Worm (Caenorhabditis elegans) whole organism, early embryonic: ENCODE measurements around the gene mtm-9.

ENCODE experiments used
- B0310.2 ChIP-seq: sonication (generic microtip); optimal IDR thresholded peaks from 2 replicates; lab custom pipeline; 2016; ENCODE audit warnings: mild to moderate bottlenecking, missing genetic modification characterization, missing compliant biosample characterization
- F13C5.2 ChIP-seq: sonication (generic microtip); optimal IDR thresholded peaks from 2 replicates; lab custom pipeline; 2017; ENCODE audit warnings: mild to moderate bottlenecking, missing genetic modification characterization, inconsistent platforms, missing compliant biosample characterization
- aly-1 ChIP-seq: sonication (generic microtip); optimal IDR thresholded peaks from 2 replicates; lab custom pipeline; 2016; ENCODE audit warnings: missing genetic modification characterization, missing compliant biosample characterization
- ama-1 ChIP-seq: fragments of 150-350 bp; optimal IDR thresholded peaks from 2 replicates; lab custom pipeline; 2014
- ceh-13 ChIP-seq: fragments of 200-800 bp; sonication (Bioruptor generic); optimal IDR thresholded peaks from 2 replicates; lab custom pipeline; 2018; ENCODE audit warnings: mild to moderate bottlenecking, missing genetic modification characterization, missing compliant biosample characterization
- ceh-36 ChIP-seq: sonication (generic microtip); optimal IDR thresholded peaks from 2 replicates; lab custom pipeline; 2016; ENCODE audit warnings: missing genetic modification characterization, inconsistent platforms, missing compliant biosample characterization
- ets-7 ChIP-seq: sonication (generic microtip); optimal IDR thresholded peaks from 2 replicates; lab custom pipeline; 2016; ENCODE audit warnings: missing genotype, missing genetic modification characterization, missing compliant biosample characterization
- flt-1 ChIP-seq: fragments of 200-800 bp; sonication (Bioruptor generic); IDR thresholded peaks from 2 replicates; pipeline ENCODE4 v1.3.6; 2022; ENCODE audit warnings: missing genetic modification characterization, missing compliant biosample characterization
- hmbx-1 ChIP-seq: sonication (generic microtip); optimal IDR thresholded peaks from 2 replicates; lab custom pipeline; 2016; ENCODE audit warnings: mild to moderate bottlenecking, missing genetic modification characterization, missing compliant biosample characterization
- hmg-4 ChIP-seq: fragments of 200-800 bp; sonication (Bioruptor generic); optimal IDR thresholded peaks from 2 replicates; lab custom pipeline; 2018; ENCODE audit warnings: mild to moderate bottlenecking, missing genetic modification characterization, missing compliant biosample characterization
- hnd-1 ChIP-seq: sonication (generic microtip); optimal IDR thresholded peaks from 2 replicates; lab custom pipeline; 2016; ENCODE audit warnings: missing genetic modification characterization, missing compliant biosample characterization
- pes-1 ChIP-seq: fragments of 200-800 bp; sonication (Bioruptor generic); IDR thresholded peaks from 2 replicates; pipeline ENCODE4 v1.3.6; 2022; ENCODE audit warnings: missing genetic modification reagents, missing genetic modification characterization, missing compliant biosample characterization
- scrt-1 ChIP-seq: fragments of 200-800 bp; sonication (Bioruptor generic); IDR thresholded peaks from 2 replicates; pipeline ENCODE4 v1.3.6; 2022; ENCODE audit warnings: missing genetic modification characterization, missing compliant biosample characterization
- sea-1 ChIP-seq: fragments of 200-800 bp; sonication (Bioruptor generic); conservative IDR thresholded peaks from 2 replicates; pipeline ENCODE4 v1.3.6; 2022; ENCODE audit warnings: missing genetic modification characterization, missing compliant biosample characterization
- tbx-11 ChIP-seq: fragments of 200-800 bp; sonication (Bioruptor generic); IDR thresholded peaks from 2 replicates; pipeline ENCODE4 v1.3.6; 2022; ENCODE audit warnings: missing genetic modification characterization, missing compliant biosample characterization
- tbx-37 ChIP-seq: fragments of 200-800 bp; sonication (Bioruptor generic); conservative IDR thresholded peaks from 2 replicates; pipeline ENCODE4 v1.3.6; 2022; ENCODE audit warnings: missing genetic modification reagents, missing genetic modification characterization, missing compliant biosample characterization
- tra-4 ChIP-seq: sonication (generic microtip); optimal IDR thresholded peaks from 2 replicates; lab custom pipeline; 2017; ENCODE audit warnings: missing genetic modification characterization, missing compliant biosample characterization

The mtm-9 gene

ce11 chrV:3760839-3761238 lies 17.5 kb downstream of the mtm-9 start, which contains the start of gene oac-55:
Gene oac-55, plus strand, starts transcription at chrV:3761139.
- TF ChIP-seq tbx-11 (GFP tag; lab: Robert Waterston, UW) = no peak
- no peak for TF ChIP-seq scrt-1
- TF ChIP-seq F13C5.2 (tag; lab: Kevin White, UChicago) = no peak
- no peak for TF ChIP-seq ceh-13
- TF ChIP-seq B0310.2 (tag; lab: Kevin White, UChicago) = no peak
- TF ChIP-seq ceh-36 (tag; lab: Kevin White, UChicago) = no peak

ce11 chrV:3761829-3762228 lies 18.5 kb downstream of the mtm-9 start:
- no peak for TF ChIP-seq ceh-36 (tag; lab: Kevin White, UChicago)
- TF ChIP-seq tra-4 (tag; lab: Kevin White, UChicago) = no peak
- no peak for TF ChIP-seq tbx-11 (GFP tag; lab: Robert Waterston, UW)
- no peak for TF ChIP-seq flt-1
- TF ChIP-seq aly-1 (tag; lab: Kevin White, UChicago) = no peak
- TF ChIP-seq B0310.2 (tag; lab: Kevin White, UChicago) = no peak
- no peak for TF ChIP-seq tbx-37 (GFP tag; lab: Robert Waterston, UW)
- no peak for TF ChIP-seq ceh-13
- no peak for TF ChIP-seq sea-1
- TF ChIP-seq hmbx-1 (tag; lab: Kevin White, UChicago) = no peak
- no peak for TF ChIP-seq hmg-4 (GFP tag; lab: Kevin White, UChicago)
- TF ChIP-seq hnd-1 (tag; lab: Kevin White, UChicago) = no peak
- TF ChIP-seq F13C5.2 (tag; lab: Kevin White, UChicago) = no peak
- TF ChIP-seq pes-1 (GFP tag; lab: Robert Waterston, UW) = no peak
- TF ChIP-seq ets-7 (tag; lab: Kevin White, UChicago) = no peak
- TF ChIP-seq ama-1 (lab: Kevin White, UChicago) = no peak
- no peak for TF ChIP-seq scrt-1

ce11 chrV:3766904-3767303 lies 23.5 kb downstream of the mtm-9 start, which contains the start of gene Y39H10A.1:
Gene Y39H10A.1, plus strand, starts transcription at chrV:3767204.
- TF ChIP-seq B0310.2 (tag; lab: Kevin White, UChicago) (no peak), ets-7 (tag; lab: Kevin White, UChicago) (no peak), hmbx-1 (tag; lab: Kevin White, UChicago) (no peak), hmg-4 (GFP tag; lab: Kevin White, UChicago) (no peak), aly-1 (tag; lab: Kevin White, UChicago) (no peak), tra-4 (tag; lab: Kevin White, UChicago) (no peak), F13C5.2 (tag; lab: Kevin White, UChicago) (no peak), tbx-11 (GFP tag; lab: Robert Waterston, UW) (no peak), scrt-1 (no peak), tbx-37 (GFP tag; lab: Robert Waterston, UW) (no peak), ceh-36 (tag; lab: Kevin White, UChicago) (no peak), hnd-1 (tag; lab: Kevin White, UChicago) (no peak), sea-1 (no peak), pes-1 (GFP tag; lab: Robert Waterston, UW) (no peak), flt-1 (no peak), ceh-13 (no peak)

- TF ChIP-seq hmbx-1 (tag; lab: Kevin White, UChicago) (no peak), tra-4 (tag; lab: Kevin White, UChicago) (no peak), aly-1 (tag; lab: Kevin White, UChicago) (no peak), ceh-36 (tag; lab: Kevin White, UChicago) (no peak)
Observed at ce11 chrV:3768270-3768669, 24.9 kb downstream of the mtm-9 start, which contains the start of gene R08E5.4. Gene R08E5.4, plus strand, starts transcription at chrV:3768570.

ce11 chrV:3771437-3772256 lies 28.3 kb downstream of the mtm-9 start, which contains the start of the genes R08E5.1 and rips-1:
Gene R08E5.1, minus strand, starts transcription at chrV:3771518.
Gene rips-1, plus strand, starts transcription at chrV:3772021.
- TF ChIP-seq hmbx-1 (tag; lab: Kevin White, UChicago) (no peak), tra-4 (tag; lab: Kevin White, UChicago) (no peak), B0310.2 (tag; lab: Kevin White, UChicago) (no peak), hmg-4 (GFP tag; lab: Kevin White, UChicago) (no peak), flt-1 (no peak), F13C5.2 (tag; lab: Kevin White, UChicago) (no peak), hnd-1 (tag; lab: Kevin White, UChicago) (no peak), tbx-37 (GFP tag; lab: Robert Waterston, UW) (no peak), ets-7 (tag; lab: Kevin White, UChicago) (no peak), pes-1 (GFP tag; lab: Robert Waterston, UW) (no peak), ama-1 (lab: Kevin White, UChicago) (no peak), tbx-11 (GFP tag; lab: Robert Waterston, UW) (no peak), sea-1 (no peak), aly-1 (tag; lab: Kevin White, UChicago) (no peak), ceh-36 (tag; lab: Kevin White, UChicago) (no peak), scrt-1 (no peak), ceh-13 (no peak)

ce11 chrV:3773618-3774017 lies 30.2 kb downstream of the mtm-9 start:
- TF ChIP-seq ama-1 (lab: Kevin White, UChicago) (no peak), hmg-4 (GFP tag; lab: Kevin White, UChicago) (no peak), hnd-1 (tag; lab: Kevin White, UChicago) (no peak), pes-1 (GFP tag; lab: Robert Waterston, UW) (no peak), sea-1 (no peak), tra-4 (tag; lab: Kevin White, UChicago) (no peak), ceh-13 (no peak)

- TF ChIP-seq pes-1 (GFP tag; lab: Robert Waterston, UW) (no peak), scrt-1 (no peak), sea-1 (no peak), hnd-1 (tag; lab: Kevin White, UChicago) (no peak), tra-4 (tag; lab: Kevin White, UChicago) (no peak)
Observed at ce11 chrV:3774653-3775052, 31.3 kb downstream of the mtm-9 start.
